Worm (Caenorhabditis elegans) whole organism, L4/young adult: Measurements from ENCODE around the gene cki-1.

Source experiments
- W03F9.2 ChIP-seq: fragments of 150-350 bp; optimal IDR thresholded peaks from 2 replicates; lab custom pipeline; 2014; ENCODE audit warnings: missing biosample characterization, missing genetic modification characterization
- dao-5 ChIP-seq: sonication (generic microtip); optimal IDR thresholded peaks from 2 replicates; lab custom pipeline; 2016; ENCODE audit warnings: missing genotype, missing genetic modification characterization, moderate library complexity, missing compliant biosample characterization
- him-1 ChIP-seq: sonication (generic microtip); optimal IDR thresholded peaks from 2 replicates; lab custom pipeline; 2016; ENCODE audit warnings: missing genotype, missing genetic modification reagents, missing genetic modification characterization, missing compliant biosample characterization

DNA sequence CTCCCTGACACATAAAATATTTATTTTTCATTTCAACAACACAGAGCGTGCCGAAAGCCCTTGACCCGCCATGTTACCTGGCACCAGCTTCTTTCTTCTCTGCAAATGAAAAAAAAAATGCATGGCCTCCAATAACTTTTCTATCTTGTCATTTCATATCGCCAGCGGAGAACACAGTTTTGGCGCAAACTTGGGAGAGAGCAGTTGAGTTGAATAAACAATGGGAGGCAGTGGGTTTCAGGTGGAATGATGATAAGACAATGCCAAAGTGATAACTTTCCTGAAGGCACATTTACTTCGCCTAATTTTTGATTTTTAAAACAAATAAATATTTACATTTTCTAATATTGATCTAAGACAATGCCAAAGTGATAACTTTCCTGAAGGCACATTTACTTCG, 9.8 kb upstream of the cki-1 start:
- TF ChIP-seq him-1 (tag; lab: Kevin White, UChicago) (no peak), W03F9.2 (tag; lab: Kevin White, UChicago) (no peak), dao-5 (tag; lab: Kevin White, UChicago) (no peak)
